Fruit fly (Drosophila melanogaster): ENCODE measurements around the gene CG42541.

DNA sequence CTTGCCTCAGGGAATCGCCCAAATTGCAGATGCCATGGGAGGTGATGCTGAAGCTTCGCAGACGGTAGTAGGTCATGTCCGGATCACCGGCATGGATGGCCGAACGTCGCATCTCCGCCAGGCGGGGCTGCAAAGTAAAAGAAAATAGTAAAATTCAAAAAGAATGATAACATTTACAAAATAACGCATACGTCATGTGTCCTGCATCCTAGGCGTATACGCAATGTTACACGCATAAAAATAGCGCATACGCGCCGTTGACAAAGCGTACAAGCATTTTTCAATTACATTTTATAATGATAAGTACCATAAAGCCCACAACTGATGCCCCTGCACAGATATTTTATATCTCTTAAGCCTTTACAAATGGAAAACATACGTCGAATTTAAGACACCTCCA lies 28.5 kb downstream of the CG42541 start:
- no peak for TF ChIP-seq CG8478 (optimal IDR thresholded peaks at IDR 0.05)
- TF ChIP-seq CTCF (optimal IDR thresholded peaks at IDR 0.05): no peak
